Fruit fly (Drosophila melanogaster) Kc167 (cell line): Measurements from ENCODE around the gene Hmt-1.

ENCODE experiments used
- Myc ChIP-seq: fragments of >200 bp; optimal IDR thresholded peaks from 2 replicates; lab custom pipeline; 2017; ENCODE audit warnings: missing external identifiers
- Sin3A ChIP-seq: fragments of >200 bp; optimal IDR thresholded peaks from 2 replicates; lab custom pipeline; 2018; ENCODE audit warnings: missing external identifiers
- h ChIP-seq: fragments of >200 bp; optimal IDR thresholded peaks from 3 replicates; lab custom pipeline; 2018; ENCODE audit warnings: missing external identifiers
- insv ChIP-seq: fragments of >200 bp; optimal IDR thresholded peaks from 3 replicates; lab custom pipeline; 2018; ENCODE audit warnings: missing external identifiers
- psq ChIP-seq: fragments of >200 bp; optimal IDR thresholded peaks from 2 replicates; lab custom pipeline; 2017; ENCODE audit warnings: missing external identifiers
- ttk ChIP-seq: sonication (Bioruptor generic); optimal IDR thresholded peaks from 2 replicates; lab custom pipeline; 2017; ENCODE audit warnings: missing external identifiers

Hmt-1 gene

DNA sequence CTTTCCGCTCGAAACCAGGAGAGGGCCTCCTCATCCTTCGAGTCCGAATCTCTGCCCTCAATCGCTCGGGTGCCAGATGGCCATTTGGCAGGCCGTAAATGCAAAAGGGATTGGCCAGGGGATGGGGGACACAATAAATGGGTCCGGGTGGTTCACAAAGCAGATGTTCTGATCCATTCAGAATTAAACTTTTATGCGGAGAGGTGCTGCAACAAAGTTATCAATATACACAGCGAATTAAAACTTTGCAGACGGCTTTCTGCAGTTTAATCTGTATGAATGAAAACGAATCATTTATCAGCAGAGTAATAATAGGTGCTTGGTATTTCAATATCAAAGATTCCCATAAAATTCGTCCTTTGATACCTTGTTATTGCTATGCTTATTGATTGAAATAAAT is 50.0 kb downstream of the Hmt-1 start:
- no peak for TF ChIP-seq ttk (lab: Kevin White, UChicago)
- TF ChIP-seq h (lab: Kevin White, UChicago), result no peak
- TF ChIP-seq Myc (lab: Kevin White, UChicago), result no peak
- no peak for TF ChIP-seq insv (lab: Kevin White, UChicago)
- TF ChIP-seq psq (lab: Kevin White, UChicago), result no peak

DNA sequence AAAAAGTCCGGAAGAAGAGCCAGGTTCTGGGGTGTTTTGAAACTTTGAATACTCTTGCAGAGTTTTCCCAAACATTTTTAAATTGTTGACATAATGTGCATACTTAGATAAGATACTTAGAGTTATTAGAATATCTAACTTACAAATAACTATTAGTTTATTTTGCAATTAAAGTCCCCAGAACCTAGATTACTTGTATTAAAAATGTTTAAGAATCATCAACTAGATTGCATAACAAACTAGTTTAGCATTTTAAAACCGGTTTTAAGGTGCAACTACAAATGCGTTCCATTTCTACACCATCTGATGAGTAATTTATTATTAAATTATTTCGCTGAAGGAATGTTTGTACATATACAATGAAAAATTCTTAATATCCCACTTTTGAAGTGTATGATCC is 50.9 kb downstream of the Hmt-1 start:
- TF ChIP-seq psq (lab: Kevin White, UChicago) (no peak), ttk (lab: Kevin White, UChicago) (no peak), Myc (lab: Kevin White, UChicago) (no peak), h (lab: Kevin White, UChicago) (no peak), Sin3A (lab: Kevin White, UChicago) (no peak), insv (lab: Kevin White, UChicago) (no peak)

DNA sequence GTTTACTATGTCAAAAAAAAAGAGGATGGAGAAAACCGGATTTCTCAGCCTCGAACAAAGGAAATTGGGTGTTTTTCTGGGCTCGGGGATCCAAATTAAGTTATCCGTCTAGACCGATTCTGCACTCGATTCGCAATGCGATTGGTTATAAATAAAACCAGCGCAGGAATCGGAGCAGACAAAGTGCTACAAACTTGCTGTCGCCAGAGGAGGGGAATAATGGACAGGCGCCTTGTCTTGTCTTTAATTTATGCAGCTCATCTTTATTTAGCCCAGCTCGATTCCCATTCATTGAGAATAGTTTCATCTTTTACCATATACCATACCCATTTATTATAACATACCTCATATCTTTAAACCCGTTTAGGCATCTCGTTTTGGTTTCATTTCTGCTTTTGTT is 52.6 kb downstream of the Hmt-1 start:
- TF ChIP-seq insv (lab: Kevin White, UChicago) (no peak), h (lab: Kevin White, UChicago) (no peak), ttk (lab: Kevin White, UChicago) (no peak), psq (lab: Kevin White, UChicago) (no peak), Sin3A (lab: Kevin White, UChicago) (no peak), Myc (lab: Kevin White, UChicago) (no peak)
